Fruit fly (Drosophila melanogaster): ENCODE results near the gene ago.

Gene ago

DNA sequence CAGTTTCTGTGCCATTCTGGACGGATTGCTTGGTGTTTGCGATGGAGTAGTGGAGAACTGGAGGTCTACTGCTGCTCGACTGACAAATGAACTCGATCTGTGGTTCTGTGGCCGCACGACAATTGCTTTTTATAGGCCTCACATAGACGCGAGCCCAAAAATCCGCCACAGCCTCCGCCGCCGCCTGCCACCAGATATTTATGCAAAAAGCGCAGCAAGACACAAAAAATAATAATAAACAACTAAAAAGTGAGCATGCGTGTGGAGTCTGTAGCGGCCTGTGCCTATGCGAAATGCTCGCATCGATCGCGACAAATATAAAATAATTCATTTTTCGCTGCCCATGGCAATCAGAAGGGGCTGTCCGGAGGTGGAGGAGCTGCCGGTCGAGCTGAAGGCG lies 45.0 kb downstream of the ago start, which contains the start of gene Cpr64Aa:
Gene Cpr64Aa, minus strand, starts transcription at position 101 of the 400 bp plus-strand sequence.
- TF ChIP-seq pan (optimal IDR thresholded peaks at IDR 0.05) = no peak
- no peak for TF ChIP-seq CG8478 (optimal IDR thresholded peaks at IDR 0.05)
- no peak for TF ChIP-seq usp (GFP tag; optimal IDR thresholded peaks at IDR 0.05)
- no peak for TF ChIP-seq psq (optimal IDR thresholded peaks at IDR 0.05)
- TF ChIP-seq Dll (optimal IDR thresholded peaks at IDR 0.05) = no peak
- no peak for TF ChIP-seq EcR (GFP tag; optimal IDR thresholded peaks at IDR 0.05)

DNA sequence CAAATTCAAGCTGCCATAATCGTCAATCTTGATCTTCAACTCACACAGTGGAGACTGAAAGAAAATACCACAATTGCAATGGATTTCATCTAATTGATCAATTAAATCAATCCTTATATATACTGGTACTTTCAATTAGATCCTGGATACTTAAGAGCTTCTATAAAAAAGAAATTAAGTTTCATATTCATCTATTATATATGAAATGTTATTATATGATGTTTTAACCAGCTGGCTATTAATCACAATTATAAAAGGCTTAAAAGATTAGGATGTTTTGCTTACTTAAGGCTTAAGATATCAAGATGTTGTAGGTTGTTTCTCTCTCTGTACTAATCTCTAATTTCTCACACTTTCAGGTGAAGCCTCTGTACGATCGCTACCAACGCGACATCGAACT lies 49.2 kb downstream of the ago start:
- TF ChIP-seq usp (GFP tag; optimal IDR thresholded peaks at IDR 0.05) = no peak
- no peak for TF ChIP-seq psq (optimal IDR thresholded peaks at IDR 0.05)
- TF ChIP-seq Dll (optimal IDR thresholded peaks at IDR 0.05) = no peak
- no peak for TF ChIP-seq EcR (GFP tag; optimal IDR thresholded peaks at IDR 0.05)
- no peak for TF ChIP-seq CG8478 (optimal IDR thresholded peaks at IDR 0.05)
- no peak for TF ChIP-seq pan (optimal IDR thresholded peaks at IDR 0.05)

DNA sequence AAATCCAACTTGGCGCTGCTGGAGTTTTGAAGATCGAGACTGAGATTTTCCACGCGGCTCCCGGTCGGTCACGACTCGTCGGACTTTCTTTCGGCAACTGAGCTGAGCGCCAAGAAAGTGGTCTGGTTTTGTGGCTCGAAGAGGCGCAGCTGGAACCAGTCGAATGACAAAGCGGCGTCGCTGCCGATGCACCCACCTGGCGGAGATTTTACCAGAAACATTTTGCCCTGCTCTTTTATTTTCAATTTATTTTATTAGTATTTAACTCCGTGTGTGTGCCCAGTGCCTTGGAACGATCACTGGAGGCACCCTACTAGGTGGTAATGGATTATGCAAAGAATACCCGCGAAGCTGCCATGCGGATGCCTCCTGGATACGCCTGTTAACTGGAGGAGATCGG lies 49.9 kb downstream of the ago start, which contains the start of gene CG15005:
Gene CG15005, minus strand, starts transcription at position 101 of the 400 bp plus-strand sequence.
- TF ChIP-seq usp (GFP tag; optimal IDR thresholded peaks at IDR 0.05) (no peak), CG8478 (optimal IDR thresholded peaks at IDR 0.05) (no peak), psq (optimal IDR thresholded peaks at IDR 0.05) (no peak), pan (optimal IDR thresholded peaks at IDR 0.05) (no peak), Dll (optimal IDR thresholded peaks at IDR 0.05) (no peak), EcR (GFP tag; optimal IDR thresholded peaks at IDR 0.05) (no peak)

All from whole organism.